Worm (Caenorhabditis elegans): Measurements from ENCODE around the gene ZC239.5.
A peak's percentile ranks its signal among the peaks of the same experiment; 100 is the strongest.

ZC239.5 gene

ce11 chrII:3225200-3225599 is 14.7 kb downstream of the ZC239.5 start, which contains the start of gene ZC239.16:
Gene ZC239.16, minus strand, starts transcription at chrII:3225319.
- TF ChIP-seq Y5F2A.4 (GFP tag; optimal IDR thresholded peaks at IDR 0.05) (no peak), F26F4.8 (GFP tag; conservative IDR thresholded peaks at IDR 0.05) (no peak), zip-2 (tag; optimal IDR thresholded peaks at IDR 0.05) (no peak), aly-2 (tag; optimal IDR thresholded peaks at IDR 0.05) (no peak), ZK546.5 (tag; optimal IDR thresholded peaks at IDR 0.05) (no peak), dve-1 (tag; optimal IDR thresholded peaks at IDR 0.05; ENCODE audit: insufficient read depth) (peak; percentile 23), duxl-1 (tag; optimal IDR thresholded peaks at IDR 0.05; ENCODE audit: poor library complexity) (no peak), hif-1 (tag; optimal IDR thresholded peaks at IDR 0.05) (no peak), jun-1 (tag; optimal IDR thresholded peaks at IDR 0.05) (no peak), lir-3 (tag; optimal IDR thresholded peaks at IDR 0.05) (no peak), pha-4 (GFP tag; IDR thresholded peaks at IDR 0.05) (no peak), pha-4 (tag; optimal IDR thresholded peaks at IDR 0.05) (no peak), vab-7 (GFP tag; IDR thresholded peaks at IDR 0.05) (no peak), ama-1 (optimal IDR thresholded peaks at IDR 0.05) (no peak), mxl-3 (GFP tag; optimal IDR thresholded peaks at IDR 0.05) (no peak), R02D3.7 (tag; optimal IDR thresholded peaks at IDR 0.05) (no peak), dpl-1 (GFP tag; optimal IDR thresholded peaks at IDR 0.05) (no peak), snpc-4 (tag; optimal IDR thresholded peaks at IDR 0.05) (no peak), dmd-6 (GFP tag; IDR thresholded peaks at IDR 0.05) (0 out of 2 replicates have a peak, but pooled peaks have one; percentile 8), lin-38 (GFP tag; IDR thresholded peaks at IDR 0.05) (no peak), nhr-76 (tag; optimal IDR thresholded peaks at IDR 0.05) (no peak), cey-2 (tag; optimal IDR thresholded peaks at IDR 0.05; ENCODE audit: borderline replicate concordance, insufficient read depth) (no peak), madf-5 (GFP tag; IDR thresholded peaks at IDR 0.05) (no peak), mep-1 (tag; optimal IDR thresholded peaks at IDR 0.05) (no peak), unc-62 (GFP tag; optimal IDR thresholded peaks at IDR 0.05 in 1 of 2) (no peak), unc-62 (tag; optimal IDR thresholded peaks at IDR 0.05) (no peak), F10B5.3 (tag; optimal IDR thresholded peaks at IDR 0.05) (no peak), php-3 (GFP tag; IDR thresholded peaks at IDR 0.05) (peak; percentile 27; the same call in 1 of the 2 replicates), zag-1 (tag; optimal IDR thresholded peaks at IDR 0.05) (no peak), nhr-28 (tag; optimal IDR thresholded peaks at IDR 0.05) (peak; percentile 50), nhr-111 (GFP tag; optimal IDR thresholded peaks at IDR 0.05) (no peak), daf-16 (GFP tag; optimal IDR thresholded peaks at IDR 0.05) (no peak), daf-16 (tag; optimal IDR thresholded peaks at IDR 0.05) (peak; percentile 61), ztf-11 (tag; optimal IDR thresholded peaks at IDR 0.05) (no peak), lin-13 (GFP tag; optimal IDR thresholded peaks at IDR 0.05) (no peak), dmd-9 (GFP tag; IDR thresholded peaks at IDR 0.05) (no peak), F37D6.2 (tag; optimal IDR thresholded peaks at IDR 0.05) (no peak), pqm-1 (tag; optimal IDR thresholded peaks at IDR 0.05) (peak; percentile 38), lin-39 (tag; optimal IDR thresholded peaks at IDR 0.05) (no peak)

- TF ChIP-seq aly-2 (tag; optimal IDR thresholded peaks at IDR 0.05): no peak
These were observed 15.3 kb downstream of the ZC239.5 start, which contains the start of gene ZC239.17 for ce11 chrII:3225780-3226179. Gene ZC239.17, minus strand, starts transcription at chrII:3225880.

DNA sequence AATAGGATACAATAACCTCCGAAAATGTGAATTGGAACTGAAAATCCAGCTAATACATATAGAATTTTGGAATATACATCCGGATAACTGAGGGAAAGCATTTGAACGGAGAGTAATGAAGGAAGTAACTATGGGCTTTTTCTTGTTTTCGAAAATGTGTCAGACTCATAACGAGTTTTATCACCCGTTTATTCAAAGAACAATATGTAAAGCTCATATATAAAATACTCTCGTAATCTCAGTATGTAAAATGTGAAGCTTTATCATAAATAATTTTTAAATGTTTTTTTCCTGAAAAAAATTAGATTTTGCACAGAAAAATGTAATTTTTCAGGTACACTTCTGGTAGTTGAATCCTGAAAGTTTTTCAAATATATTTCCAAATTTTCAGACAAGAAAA is 20.0 kb downstream of the ZC239.5 start, which contains the start of gene srh-297:
Gene srh-297 (minus strand): TSS at position 101 of the 400 bp plus-strand sequence.
- TF ChIP-seq nhr-237 (tag; optimal IDR thresholded peaks at IDR 0.05) (no peak), hmg-1.1 (GFP tag; IDR thresholded peaks at IDR 0.05) (no peak), egl-43 (GFP tag; IDR thresholded peaks at IDR 0.05) (no peak), lim-7 (GFP tag; IDR thresholded peaks at IDR 0.05) (no peak), aha-1 (tag) (no peak), dpl-1 (GFP tag; optimal IDR thresholded peaks at IDR 0.05) (no peak), zip-11 (GFP tag; IDR thresholded peaks at IDR 0.05) (no peak), snpc-4 (tag; optimal IDR thresholded peaks at IDR 0.05) (no peak), daf-19 (GFP tag; conservative IDR thresholded peaks at IDR 0.05) (no peak), nhr-76 (tag; optimal IDR thresholded peaks at IDR 0.05) (no peak), fkh-10 (GFP tag; optimal IDR thresholded peaks at IDR 0.05) (no peak), daf-12 (tag; optimal IDR thresholded peaks at IDR 0.05) (no peak), Y75B8A.6 (GFP tag; IDR thresholded peaks at IDR 0.05) (no peak), F44E2.7 (GFP tag; IDR thresholded peaks at IDR 0.05) (no peak), tag-97 (GFP tag; IDR thresholded peaks at IDR 0.05) (no peak), zip-2 (tag; optimal IDR thresholded peaks at IDR 0.05) (no peak), unc-62 (GFP tag; optimal IDR thresholded peaks at IDR 0.05 in 1 of 2) (no peak), unc-62 (tag; optimal IDR thresholded peaks at IDR 0.05) (no peak), cey-2 (tag; optimal IDR thresholded peaks at IDR 0.05; ENCODE audit: borderline replicate concordance, insufficient read depth) (no peak)
